Fruit fly (Drosophila melanogaster): Measurements from ENCODE around the gene CG42704.
A peak's percentile ranks its signal among the peaks of the same experiment; 100 is the strongest.

Gene CG42704

DNA sequence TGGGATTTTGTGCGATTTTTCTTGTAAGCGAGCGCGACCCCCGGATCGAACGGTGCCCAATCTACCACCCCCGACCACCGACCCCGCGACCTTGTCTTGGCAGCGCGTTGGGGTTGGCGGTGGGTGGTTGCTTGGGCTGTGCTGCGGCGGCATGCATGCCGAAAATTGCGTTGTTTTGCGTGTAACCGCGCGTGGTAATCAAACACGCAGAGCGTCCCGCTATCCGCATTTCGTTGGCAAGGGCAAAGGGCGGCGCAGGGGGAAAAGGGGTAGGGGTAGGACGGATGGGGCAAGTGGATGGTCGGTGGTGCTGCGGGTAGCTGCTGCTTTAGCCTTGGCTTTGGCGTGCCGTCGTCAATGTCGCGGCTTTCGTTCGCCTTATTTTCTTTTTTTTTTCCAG is 19.9 kb downstream of the CG42704 start:
- TF ChIP-seq CG10979 (tag; optimal IDR thresholded peaks at IDR 0.05) (no peak), crol (GFP tag; IDR thresholded peaks at IDR 0.05) (peak; percentile 85), chm (GFP tag; IDR thresholded peaks at IDR 0.05) (no peak), Deaf1 (tag; optimal IDR thresholded peaks at IDR 0.05) (no peak), lola (GFP tag; optimal IDR thresholded peaks at IDR 0.05) (no peak), tx (GFP tag; optimal IDR thresholded peaks at IDR 0.05) (no peak), CrebB (tag; optimal IDR thresholded peaks at IDR 0.05) (no peak), nmo (GFP tag; optimal IDR thresholded peaks at IDR 0.05) (no peak), ems (GFP tag; optimal IDR thresholded peaks at IDR 0.05) (no peak), dysf (GFP tag; IDR thresholded peaks at IDR 0.05) (no peak), run (tag; optimal IDR thresholded peaks at IDR 0.05) (no peak), CG12104 (GFP tag; optimal IDR thresholded peaks at IDR 0.05) (no peak), CG8089 (GFP tag; optimal IDR thresholded peaks at IDR 0.05) (no peak), prd (optimal IDR thresholded peaks at IDR 0.05) (no peak), prd (GFP tag; IDR thresholded peaks at IDR 0.05) (no peak), CG16813 (GFP tag; IDR thresholded peaks at IDR 0.05; ENCODE audit: partially characterized antibody) (no peak), dpn (GFP tag; optimal IDR thresholded peaks at IDR 0.05) (no peak), Hey (tag; optimal IDR thresholded peaks at IDR 0.05) (peak; percentile 6), pita (GFP tag; optimal IDR thresholded peaks at IDR 0.05) (no peak), Ada2b (GFP tag; IDR thresholded peaks at IDR 0.05) (no peak), amos (GFP tag; IDR thresholded peaks at IDR 0.05; ENCODE audit: partially characterized antibody) (no peak), CG8388 (GFP tag; optimal IDR thresholded peaks at IDR 0.05) (no peak), mirr (GFP tag; optimal IDR thresholded peaks at IDR 0.05) (peak; percentile 27), Nf-YC (tag; optimal IDR thresholded peaks at IDR 0.05) (no peak), zfh2 (GFP tag; optimal IDR thresholded peaks at IDR 0.05) (no peak), Oaz (GFP tag; IDR thresholded peaks at IDR 0.05) (no peak), sna (GFP tag; IDR thresholded peaks at IDR 0.05; ENCODE audit: partially characterized antibody) (no peak), nerfin-1 (tag; optimal IDR thresholded peaks at IDR 0.05) (peak; percentile 81), C15 (GFP tag; IDR thresholded peaks at IDR 0.05) (no peak), abd-A (tag; optimal IDR thresholded peaks at IDR 0.05) (no peak), Elba2 (GFP tag; optimal IDR thresholded peaks at IDR 0.05) (no peak)

DNA sequence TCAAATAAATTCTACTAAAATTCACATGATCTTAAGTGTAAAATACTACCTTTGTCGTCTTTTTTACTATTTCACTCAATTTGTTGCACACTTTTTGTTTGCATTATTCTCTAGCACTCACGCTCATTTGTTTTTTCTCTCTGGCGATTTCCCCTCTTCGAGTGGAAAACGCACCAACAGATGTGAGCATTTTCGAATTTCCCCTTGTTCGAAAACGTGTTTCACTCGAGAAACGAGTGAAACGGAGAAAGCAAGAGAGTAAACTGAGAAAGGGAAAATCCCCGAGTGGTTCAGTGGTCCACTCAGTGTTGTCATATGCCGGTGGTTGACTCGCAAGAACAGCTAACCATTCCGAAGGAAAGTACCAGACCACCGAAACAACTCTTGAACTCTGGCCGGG is 32.6 kb downstream of the CG42704 start:
- peak; percentile 37; the same call in 1 of the 2 replicates for TF ChIP-seq Bgb (GFP tag; IDR thresholded peaks at IDR 0.05; ENCODE audit: partially characterized antibody)
- TF ChIP-seq wdn (GFP tag; IDR thresholded peaks at IDR 0.05), result no peak
- no peak for TF ChIP-seq ham (GFP tag; IDR thresholded peaks at IDR 0.05)
- TF ChIP-seq Deaf1 (tag; optimal IDR thresholded peaks at IDR 0.05), result peak; percentile 24
- TF ChIP-seq bbx (GFP tag; IDR thresholded peaks at IDR 0.05; ENCODE audit: partially characterized antibody), result peak; percentile 64
- no peak for TF ChIP-seq CG7357 (GFP tag; IDR thresholded peaks at IDR 0.05)
- TF ChIP-seq Trl (optimal IDR thresholded peaks at IDR 0.05), result peak; percentile 16 to 49
- no peak for TF ChIP-seq Trl (GFP tag; optimal IDR thresholded peaks at IDR 0.05)
- peak; percentile 42; the same call in 1 of the 3 replicates for TF ChIP-seq zen2 (GFP tag; IDR thresholded peaks at IDR 0.05; ENCODE audit: partially characterized antibody)
- TF ChIP-seq run (tag; optimal IDR thresholded peaks at IDR 0.05), result no peak
- TF ChIP-seq CG6689 (GFP tag; IDR thresholded peaks at IDR 0.05), result no peak
- TF ChIP-seq Sox102F (GFP tag; optimal IDR thresholded peaks at IDR 0.05), result no peak
- peak; percentile 99 for TF ChIP-seq z (GFP tag; IDR thresholded peaks at IDR 0.05)
- TF ChIP-seq amos (GFP tag; IDR thresholded peaks at IDR 0.05; ENCODE audit: partially characterized antibody), result peak; percentile 13; the same call in 1 of the 2 replicates
- peak; percentile 48 for TF ChIP-seq Nf-YB (GFP tag; optimal IDR thresholded peaks at IDR 0.05)
